Worm (Caenorhabditis elegans): ENCODE measurements around the gene F57C12.6.

Gene F57C12.6

DNA sequence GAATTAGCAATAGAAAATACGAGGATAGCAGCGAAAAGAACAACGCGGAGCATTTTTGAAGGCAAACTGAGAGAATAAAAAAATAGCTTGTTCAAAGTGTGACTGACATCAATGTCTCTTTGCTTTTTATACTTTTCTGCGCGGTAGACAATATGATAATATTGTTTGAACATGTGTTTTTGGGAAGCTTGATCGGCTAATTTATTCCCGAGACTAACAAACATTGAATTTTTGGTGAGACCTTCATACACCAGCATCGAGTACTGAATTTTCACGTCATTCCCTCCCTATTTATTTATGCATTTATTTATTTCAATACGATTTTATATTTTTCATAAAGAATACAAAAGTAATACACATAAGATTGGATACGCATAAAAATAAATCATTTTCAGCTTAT lies 22.9 kb downstream of the F57C12.6 start, which contains the start of gene B0310.6:
Gene B0310.6 (minus strand): TSS at position 101 of the 400 bp plus-strand sequence.
- no peak for TF ChIP-seq nhr-12 (tag; optimal IDR thresholded peaks at IDR 0.05)

DNA sequence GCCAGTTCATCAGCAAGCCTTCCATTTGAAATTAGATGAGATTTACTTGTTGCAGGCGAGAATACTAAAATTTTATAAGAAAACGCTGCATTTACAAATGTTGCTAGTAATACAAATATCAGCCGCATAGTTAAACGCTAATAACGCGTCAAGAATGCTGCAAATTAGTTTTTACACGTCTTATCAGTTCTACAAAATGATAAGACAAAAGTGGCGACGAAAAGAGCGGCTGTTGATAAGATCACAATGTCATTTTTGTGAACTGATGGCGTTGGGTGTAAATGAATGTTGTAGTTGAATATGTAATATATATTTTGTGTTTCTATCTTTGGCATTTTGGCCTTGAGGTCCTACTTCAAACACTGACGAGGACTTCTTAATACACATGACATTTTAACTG lies 23.8 kb downstream of the F57C12.6 start, which contains the start of gene ugt-46:
Gene ugt-46 (minus strand): TSS at position 279 of the 400 bp plus-strand sequence.
- no peak for TF ChIP-seq nhr-2 (tag; optimal IDR thresholded peaks at IDR 0.05)
- TF ChIP-seq elt-3 (tag; optimal IDR thresholded peaks at IDR 0.05): no peak

ce11 chrX:529386-529785 lies 24.4 kb downstream of the F57C12.6 start:
- TF ChIP-seq mab-5 (tag; optimal IDR thresholded peaks at IDR 0.05) (no peak), lsy-2 (tag; optimal IDR thresholded peaks at IDR 0.05) (no peak), ztf-11 (tag; optimal IDR thresholded peaks at IDR 0.05) (no peak), flh-1 (GFP tag; optimal IDR thresholded peaks at IDR 0.05) (no peak), elt-1 (tag; optimal IDR thresholded peaks at IDR 0.05; ENCODE audit: borderline replicate concordance, insufficient read depth) (no peak), blmp-1 (tag; optimal IDR thresholded peaks at IDR 0.05) (no peak), drap-1 (GFP tag; optimal IDR thresholded peaks at IDR 0.05) (no peak), nhr-76 (tag; optimal IDR thresholded peaks at IDR 0.05) (no peak), lin-32 (GFP tag; optimal IDR thresholded peaks at IDR 0.05) (no peak), lin-13 (tag; optimal IDR thresholded peaks at IDR 0.05) (no peak), mep-1 (tag; optimal IDR thresholded peaks at IDR 0.05) (no peak), sem-2 (GFP tag; optimal IDR thresholded peaks at IDR 0.05) (no peak), nhr-12 (tag; optimal IDR thresholded peaks at IDR 0.05) (no peak), cnd-1 (tag; optimal IDR thresholded peaks at IDR 0.05) (no peak), mls-2 (tag; optimal IDR thresholded peaks at IDR 0.05) (no peak), sptf-1 (tag; optimal IDR thresholded peaks at IDR 0.05) (no peak), ceh-39 (tag; optimal IDR thresholded peaks at IDR 0.05) (no peak), snpc-4 (tag; optimal IDR thresholded peaks at IDR 0.05) (no peak), zip-8 (tag; optimal IDR thresholded peaks at IDR 0.05) (no peak), unc-62 (GFP tag; optimal IDR thresholded peaks at IDR 0.05) (no peak)

- no peak for TF ChIP-seq ham-2 (GFP tag; optimal IDR thresholded peaks at IDR 0.05)
- TF ChIP-seq elt-3 (tag; optimal IDR thresholded peaks at IDR 0.05): no peak
- TF ChIP-seq nhr-237 (tag; optimal IDR thresholded peaks at IDR 0.05): no peak
- no peak for TF ChIP-seq snpc-4 (tag; optimal IDR thresholded peaks at IDR 0.05)
- no peak for TF ChIP-seq sptf-1 (tag; optimal IDR thresholded peaks at IDR 0.05)
- TF ChIP-seq sem-2 (GFP tag; optimal IDR thresholded peaks at IDR 0.05): no peak
- TF ChIP-seq drap-1 (GFP tag; optimal IDR thresholded peaks at IDR 0.05): no peak
- no peak for TF ChIP-seq ces-1 (GFP tag; optimal IDR thresholded peaks at IDR 0.05)
- no peak for TF ChIP-seq nhr-76 (tag; optimal IDR thresholded peaks at IDR 0.05)
- no peak for TF ChIP-seq ceh-83 (GFP tag; optimal IDR thresholded peaks at IDR 0.05)
- no peak for TF ChIP-seq pha-4 (tag; optimal IDR thresholded peaks at IDR 0.05)
- no peak for TF ChIP-seq flh-1 (GFP tag; optimal IDR thresholded peaks at IDR 0.05)
- no peak for TF ChIP-seq unc-62 (GFP tag; optimal IDR thresholded peaks at IDR 0.05)
- no peak for TF ChIP-seq nhr-28 (tag; optimal IDR thresholded peaks at IDR 0.05)
- no peak for TF ChIP-seq ceh-39 (tag; optimal IDR thresholded peaks at IDR 0.05)
Measured at ce11 chrX:528761-529160, 25.0 kb downstream of the F57C12.6 start.

- TF ChIP-seq ham-2 (GFP tag; optimal IDR thresholded peaks at IDR 0.05): no peak
- no peak for TF ChIP-seq elt-1 (tag; optimal IDR thresholded peaks at IDR 0.05; ENCODE audit: borderline replicate concordance, insufficient read depth)
- TF ChIP-seq zip-8 (tag; optimal IDR thresholded peaks at IDR 0.05): no peak
- no peak for TF ChIP-seq cnd-1 (tag; optimal IDR thresholded peaks at IDR 0.05)
- TF ChIP-seq unc-39 (tag; optimal IDR thresholded peaks at IDR 0.05): no peak
- TF ChIP-seq ceh-39 (tag; optimal IDR thresholded peaks at IDR 0.05): no peak
- TF ChIP-seq bed-3 (GFP tag; optimal IDR thresholded peaks at IDR 0.05): no peak
- no peak for TF ChIP-seq ces-1 (GFP tag; optimal IDR thresholded peaks at IDR 0.05)
- TF ChIP-seq nhr-237 (tag; optimal IDR thresholded peaks at IDR 0.05): no peak
- no peak for TF ChIP-seq unc-62 (GFP tag; optimal IDR thresholded peaks at IDR 0.05)
- TF ChIP-seq ceh-43 (GFP tag; optimal IDR thresholded peaks at IDR 0.05): no peak
- no peak for TF ChIP-seq lin-13 (tag; optimal IDR thresholded peaks at IDR 0.05)
- TF ChIP-seq unc-120 (tag; optimal IDR thresholded peaks at IDR 0.05; ENCODE audit: poor library complexity, severe bottlenecking): no peak
- TF ChIP-seq ztf-11 (tag; optimal IDR thresholded peaks at IDR 0.05): no peak
- TF ChIP-seq nhr-2 (tag; optimal IDR thresholded peaks at IDR 0.05): no peak
- no peak for TF ChIP-seq tbx-8 (GFP tag; optimal IDR thresholded peaks at IDR 0.05)
- no peak for TF ChIP-seq nhr-76 (tag; optimal IDR thresholded peaks at IDR 0.05)
Measured at ce11 chrX:527663-528062, 26.1 kb downstream of the F57C12.6 start.
